Worm (Caenorhabditis elegans) whole organism, L3 larva: ENCODE results near the gene sfxn-5.

Source experiments
- elt-2 ChIP-seq: sonication (generic microtip); optimal IDR thresholded peaks from 2 replicates; lab custom pipeline; 2016; ENCODE audit warnings: missing genetic modification reagents, mild to moderate bottlenecking, missing genetic modification characterization, missing compliant biosample characterization
- mdl-1 ChIP-seq: fragments of 150-350 bp; optimal IDR thresholded peaks from 2 replicates; lab custom pipeline; 2014; ENCODE audit warnings: missing biosample characterization, missing genetic modification characterization
- nhr-23 ChIP-seq: fragments of 150-350 bp; optimal IDR thresholded peaks from 2 replicates; lab custom pipeline; 2014; ENCODE audit warnings: missing biosample characterization, missing genetic modification reagents, missing genetic modification characterization
- nhr-28 ChIP-seq: fragments of 150-350 bp; optimal IDR thresholded peaks from 2 replicates; lab custom pipeline; 2014; ENCODE audit warnings: missing biosample characterization, missing genetic modification characterization
- nhr-77 ChIP-seq: fragments of 150-350 bp; optimal IDR thresholded peaks from 2 replicates; lab custom pipeline; 2014; ENCODE audit warnings: missing biosample characterization, missing genetic modification characterization
- snpc-4 ChIP-seq: fragments of 150-350 bp; optimal IDR thresholded peaks from 2 replicates; lab custom pipeline; 2014; ENCODE audit warnings: missing biosample characterization, missing genetic modification characterization
- ztf-4 ChIP-seq: fragments of 150-350 bp; optimal IDR thresholded peaks from 2 replicates; lab custom pipeline; 2014; ENCODE audit warnings: missing biosample characterization, missing genetic modification characterization

- TF ChIP-seq snpc-4 (tag; lab: Kevin White, UChicago), result no peak
- TF ChIP-seq nhr-77 (tag; lab: Kevin White, UChicago), result no peak
- TF ChIP-seq ztf-4 (tag; lab: Kevin White, UChicago), result no peak
- no peak for TF ChIP-seq mdl-1 (tag; lab: Kevin White, UChicago)
- TF ChIP-seq nhr-23 (tag; lab: Kevin White, UChicago), result no peak
- TF ChIP-seq nhr-28 (tag; lab: Kevin White, UChicago), result no peak
- no peak for TF ChIP-seq elt-2 (tag; lab: Kevin White, UChicago)
These were observed 31.1 kb upstream of the sfxn-5 start for ce11 chrII:8135953-8136352.
